Worm (Caenorhabditis elegans) whole organism, L2 larva: ENCODE measurements around the gene W01H2.2.

Experiments
- C34F6.9 ChIP-seq: fragments of 150-350 bp; optimal IDR thresholded peaks from 2 replicates; lab custom pipeline; 2014; ENCODE audit warnings: missing biosample characterization, missing genetic modification characterization
- R02D3.7 ChIP-seq: fragments of 150-350 bp; optimal IDR thresholded peaks from 2 replicates; lab custom pipeline; 2014; ENCODE audit warnings: missing biosample characterization, missing genetic modification characterization
- ZK546.5 ChIP-seq: sonication (generic microtip); optimal IDR thresholded peaks from 2 replicates; lab custom pipeline; 2017; ENCODE audit warnings: missing biosample characterization, missing genetic modification characterization
- alr-1 ChIP-seq: fragments of 150-350 bp; optimal IDR thresholded peaks from 2 replicates; lab custom pipeline; 2014; ENCODE audit warnings: missing biosample characterization, missing genetic modification characterization
- ceh-16 ChIP-seq: fragments of 150-350 bp; optimal IDR thresholded peaks from 2 replicates; lab custom pipeline; 2014; ENCODE audit warnings: missing biosample characterization, missing genetic modification characterization
- ceh-82 ChIP-seq: fragments of 150-350 bp; optimal IDR thresholded peaks from 2 replicates; lab custom pipeline; 2014; ENCODE audit warnings: missing biosample characterization, missing genetic modification characterization
- crh-2 ChIP-seq: sonication (generic microtip); optimal IDR thresholded peaks from 2 replicates; lab custom pipeline; 2017; ENCODE audit warnings: missing biosample characterization, missing genetic modification characterization
- elt-1 ChIP-seq: fragments of 150-350 bp; optimal IDR thresholded peaks from 2 replicates; lab custom pipeline; 2014; ENCODE audit warnings: missing biosample characterization, missing genetic modification characterization
- elt-3 ChIP-seq: sonication (generic microtip); optimal IDR thresholded peaks from 2 replicates; lab custom pipeline; 2017; ENCODE audit warnings: missing biosample characterization, missing genetic modification characterization
- gmeb-1 ChIP-seq: fragments of 150-350 bp; optimal IDR thresholded peaks from 2 replicates; lab custom pipeline; 2014; ENCODE audit warnings: missing biosample characterization, missing genetic modification characterization
- lin-11 ChIP-seq: fragments of 150-350 bp; sonication (generic microtip); optimal IDR thresholded peaks from 2 replicates; lab custom pipeline; 2014; ENCODE audit warnings: missing biosample characterization, missing genetic modification characterization, inconsistent platforms, mixed read lengths
- mbf-1 ChIP-seq: sonication (generic microtip); optimal IDR thresholded peaks from 2 replicates; lab custom pipeline; 2017; ENCODE audit warnings: missing biosample characterization, missing genetic modification characterization
- nhr-11 ChIP-seq: fragments of 150-350 bp; optimal IDR thresholded peaks from 2 replicates; lab custom pipeline; 2014; ENCODE audit warnings: missing biosample characterization, missing genetic modification characterization
- nhr-12 ChIP-seq: fragments of 150-350 bp; optimal IDR thresholded peaks from 2 replicates; lab custom pipeline; 2014; ENCODE audit warnings: missing biosample characterization, missing genetic modification characterization
- nhr-129 ChIP-seq: fragments of 150-350 bp; optimal IDR thresholded peaks from 2 replicates; lab custom pipeline; 2014; ENCODE audit warnings: missing biosample characterization, missing genetic modification characterization
- nhr-21 ChIP-seq: fragments of 150-350 bp; optimal IDR thresholded peaks from 2 replicates; lab custom pipeline; 2014; ENCODE audit warnings: missing biosample characterization, missing genetic modification characterization
- nhr-23 ChIP-seq: fragments of 150-350 bp; optimal IDR thresholded peaks from 2 replicates; lab custom pipeline; 2014; ENCODE audit warnings: missing biosample characterization, missing genetic modification reagents, missing genetic modification characterization
- nhr-237 ChIP-seq: fragments of 150-350 bp; optimal IDR thresholded peaks from 2 replicates; lab custom pipeline; 2014; ENCODE audit warnings: missing biosample characterization, missing genetic modification characterization
- nhr-25 ChIP-seq: fragments of 150-350 bp; sonication (generic microtip); optimal IDR thresholded peaks from 3 replicates; lab custom pipeline; 2014; ENCODE audit warnings: missing biosample characterization, missing genetic modification characterization
- sem-4 ChIP-seq: fragments of 150-350 bp; optimal IDR thresholded peaks from 2 replicates; lab custom pipeline; 2014; ENCODE audit warnings: missing biosample characterization, missing genetic modification reagents, missing genetic modification characterization
- skn-1 ChIP-seq: sonication (generic microtip); optimal IDR thresholded peaks from 2 replicates; lab custom pipeline; 2017; ENCODE audit warnings: missing biosample characterization, missing genetic modification characterization
- snpc-4 ChIP-seq: fragments of 150-350 bp; optimal IDR thresholded peaks from 2 replicates; lab custom pipeline; 2014; ENCODE audit warnings: missing biosample characterization, missing genetic modification characterization
- unc-39 ChIP-seq: fragments of 150-350 bp; optimal IDR thresholded peaks from 2 replicates; lab custom pipeline; 2014; ENCODE audit warnings: missing biosample characterization, missing genetic modification characterization
- unc-55 ChIP-seq: fragments of 150-350 bp; sonication (generic microtip); optimal IDR thresholded peaks from 3 replicates; lab custom pipeline; 2014; ENCODE audit warnings: missing biosample characterization, missing genetic modification reagents, missing genetic modification characterization
- ztf-1 ChIP-seq: fragments of 200-800 bp; sonication (Bioruptor generic); conservative IDR thresholded peaks from 2 replicates; pipeline ENCODE4 v1.3.6; 2022; ENCODE audit warnings: missing genetic modification characterization, missing compliant biosample characterization

The W01H2.2 gene

ce11 chrX:4190537-4191144, 27.6 kb downstream of the W01H2.2 start, which contains the start of gene vha-12 (continued):
- TF ChIP-seq gmeb-1, result peak; percentile 80
- TF ChIP-seq elt-1 (tag; lab: Kevin White, UChicago), result no peak
- no peak for TF ChIP-seq alr-1 (tag; lab: Kevin White, UChicago)
- TF ChIP-seq ceh-82 (tag; lab: Kevin White, UChicago), result peak; percentile 68
- peak; percentile 66 for TF ChIP-seq snpc-4 (tag; lab: Kevin White, UChicago)
- peak; percentile 18 for TF ChIP-seq nhr-11 (tag; lab: Kevin White, UChicago)
- peak; percentile 95 for TF ChIP-seq C34F6.9 (tag; lab: Kevin White, UChicago)
- TF ChIP-seq nhr-129 (tag; lab: Kevin White, UChicago), result peak; percentile 91
- no peak for TF ChIP-seq nhr-23
- TF ChIP-seq crh-2, result peak; percentile 97
- TF ChIP-seq mbf-1 (tag; lab: Kevin White, UChicago), result no peak
- no peak for TF ChIP-seq elt-3
- no peak for TF ChIP-seq ceh-16 (tag; lab: Kevin White, UChicago)
- no peak for TF ChIP-seq nhr-237 (tag; lab: Kevin White, UChicago)
- TF ChIP-seq nhr-12 (tag; lab: Kevin White, UChicago), result no peak
- peak; percentile 26 for TF ChIP-seq ZK546.5 (tag; lab: Kevin White, UChicago)
- TF ChIP-seq skn-1 (tag; lab: Kevin White, UChicago), result no peak
- no peak for TF ChIP-seq R02D3.7
- TF ChIP-seq unc-39 (tag; lab: Kevin White, UChicago), result no peak
- peak; percentile 91 for TF ChIP-seq nhr-21 (tag; lab: Kevin White, UChicago)
- TF ChIP-seq lin-11 (tag; lab: Kevin White, UChicago), result peak; percentile 86

DNA sequence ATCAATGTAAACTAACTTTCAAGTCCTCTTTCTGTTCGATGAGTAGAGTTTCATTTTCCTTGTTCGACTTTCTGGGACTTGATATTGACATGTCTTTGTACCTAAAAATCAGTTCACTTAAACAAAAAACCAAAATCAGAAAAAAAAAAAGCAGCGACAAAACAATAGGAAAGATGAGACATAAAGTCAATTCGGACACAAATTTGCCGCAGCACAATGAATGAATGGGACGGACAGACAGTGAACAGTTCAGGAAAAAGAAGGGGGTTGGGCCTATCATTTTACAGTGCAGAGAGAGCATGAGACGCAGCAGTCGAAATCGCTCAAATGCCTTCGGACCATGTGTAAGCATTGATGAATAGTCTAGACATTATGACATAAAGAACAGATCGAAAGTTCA, 31.6 kb downstream of the W01H2.2 start, which contains the start of gene mrp-6:
TSS of gene mrp-6 (minus strand) at position 101 of the 400 bp plus-strand sequence.
- no peak for TF ChIP-seq nhr-129 (tag; lab: Kevin White, UChicago)
- no peak for TF ChIP-seq mbf-1 (tag; lab: Kevin White, UChicago)
- TF ChIP-seq unc-55, result no peak

ce11 chrX:4177394-4177793, 40.9 kb downstream of the W01H2.2 start, which contains the start of gene ZK470.6:
TSS of gene ZK470.6 (minus strand) at chrX:4177494.
- TF ChIP-seq sem-4 (tag; lab: Kevin White, UChicago) (no peak), ztf-1 (GFP tag; lab: Robert Waterston, UW) (no peak), nhr-25 (tag; lab: Kevin White, UChicago) (no peak)
